Worm (Caenorhabditis elegans) whole organism, L1 larva: ENCODE measurements around the gene rpb-11.

Experiments used
- C04F5.9 ChIP-seq: sonication (generic microtip); optimal IDR thresholded peaks from 2 replicates; lab custom pipeline; 2016; ENCODE audit warnings: missing genetic modification characterization, missing compliant biosample characterization
- C16A3.4 ChIP-seq: fragments of 150-350 bp; optimal IDR thresholded peaks from 2 replicates; lab custom pipeline; 2014; ENCODE audit warnings: missing biosample characterization, missing genetic modification characterization
- C34B4.2 ChIP-seq: sonication (generic microtip); optimal IDR thresholded peaks from 2 replicates; lab custom pipeline; 2017; ENCODE audit warnings: mild to moderate bottlenecking, missing genetic modification characterization, missing compliant biosample characterization
- Y116A8C.19 ChIP-seq: sonication (generic microtip); optimal IDR thresholded peaks from 2 replicates; lab custom pipeline; 2016; ENCODE audit warnings: missing compliant biosample characterization, missing genetic modification characterization, borderline replicate concordance
- aha-1 ChIP-seq: fragments of 150-350 bp; optimal IDR thresholded peaks from 2 replicates; lab custom pipeline; 2014; ENCODE audit warnings: missing biosample characterization, missing genetic modification characterization
- alr-1 ChIP-seq: fragments of 200-800 bp; sonication (Bioruptor generic); optimal IDR thresholded peaks from 2 replicates; lab custom pipeline; 2018; ENCODE audit warnings: borderline replicate concordance, mild to moderate bottlenecking, missing genetic modification characterization, missing compliant biosample characterization
- aly-2 ChIP-seq: fragments of 150-350 bp; optimal IDR thresholded peaks from 2 replicates; lab custom pipeline; 2014; ENCODE audit warnings: missing biosample characterization, missing genetic modification characterization
- ama-1 ChIP-seq: fragments of 150-350 bp; optimal IDR thresholded peaks from 2 replicates; lab custom pipeline; 2014
- ces-1 ChIP-seq: fragments of 150-350 bp; optimal IDR thresholded peaks from 2 replicates; lab custom pipeline; 2014; ENCODE audit warnings: missing biosample characterization, missing genetic modification reagents, missing genetic modification characterization
- dpl-1 ChIP-seq, 3 experiments: fragments of 150-350 bp in 2 of 3; sonication (generic microtip) in 1 of 3; optimal IDR thresholded peaks; 2 replicates each; lab custom pipeline; 2014 to 2017; ENCODE audit warnings: missing biosample characterization in 3 of 3, missing genetic modification characterization in 3 of 3, missing genetic modification reagents in 3 of 3
- dsc-1 ChIP-seq: sonication (generic microtip); optimal IDR thresholded peaks from 2 replicates; lab custom pipeline; 2016; ENCODE audit warnings: mild to moderate bottlenecking, missing genetic modification characterization, missing compliant biosample characterization
- elt-2 ChIP-seq: sonication (generic microtip); optimal IDR thresholded peaks from 2 replicates; lab custom pipeline; 2016; ENCODE audit warnings: missing genetic modification characterization, mild to moderate bottlenecking, inconsistent platforms, missing compliant biosample characterization, missing genetic modification reagents
- elt-3 ChIP-seq, 6 experiments: fragments of 150-350 bp in 1 of 6; sonication (generic microtip); optimal IDR thresholded peaks; 2 replicates each; lab custom pipeline; 2017 to 2018; ENCODE audit warnings: missing biosample characterization in 6 of 6, missing genetic modification characterization in 6 of 6, inconsistent platforms in 1 of 6
- fkh-10 ChIP-seq: sonication (generic microtip); optimal IDR thresholded peaks from 2 replicates; lab custom pipeline; 2017; ENCODE audit warnings: missing biosample characterization, missing genetic modification reagents, missing genetic modification characterization
- fkh-8 ChIP-seq: sonication (generic microtip); optimal IDR thresholded peaks from 2 replicates; lab custom pipeline; 2016; ENCODE audit warnings: mild to moderate bottlenecking, missing genetic modification characterization, missing compliant biosample characterization
- grh-1 ChIP-seq: fragments of 200-800 bp; sonication (Bioruptor generic); IDR thresholded peaks from 2 replicates; pipeline ENCODE4 v1.3.6; 2022; ENCODE audit warnings: missing genetic modification reagents, missing genetic modification characterization, missing compliant biosample characterization
- hlh-17 ChIP-seq: fragments of 200-800 bp; sonication (Bioruptor generic); optimal IDR thresholded peaks from 2 replicates; lab custom pipeline; 2018; ENCODE audit warnings: missing genetic modification characterization, mild to moderate bottlenecking, missing compliant biosample characterization, moderate library complexity, borderline replicate concordance
- hpl-2 ChIP-seq: fragments of 150-350 bp; optimal IDR thresholded peaks from 2 replicates; lab custom pipeline; 2014; ENCODE audit warnings: missing biosample characterization, missing genetic modification reagents, missing genetic modification characterization
- lin-13 ChIP-seq: fragments of 150-350 bp; optimal IDR thresholded peaks from 2 replicates; lab custom pipeline; 2014; ENCODE audit warnings: missing biosample characterization, missing genetic modification reagents, missing genetic modification characterization
- lin-15B ChIP-seq: fragments of 150-350 bp; sonication (generic microtip); optimal IDR thresholded peaks from 3 replicates; lab custom pipeline; 2014; ENCODE audit warnings: missing biosample characterization, missing genetic modification characterization
- lin-35 ChIP-seq, 2 experiments: fragments of 150-350 bp; optimal IDR thresholded peaks; 2 replicates each; lab custom pipeline; 2014; ENCODE audit warnings: missing biosample characterization in 2 of 2, missing genetic modification characterization in 2 of 2, missing genetic modification reagents in 2 of 2
- lin-39 ChIP-seq: fragments of 150-350 bp; optimal IDR thresholded peaks from 2 replicates; lab custom pipeline; 2014; ENCODE audit warnings: missing biosample characterization, missing genetic modification reagents, missing genetic modification characterization
- lir-3 ChIP-seq: sonication (generic microtip); optimal IDR thresholded peaks from 2 replicates; lab custom pipeline; 2016; ENCODE audit warnings: mild to moderate bottlenecking, missing genetic modification characterization, moderate library complexity, missing compliant biosample characterization; ENCODE audit not compliant: poor library complexity
- lsy-2 ChIP-seq, 2 experiments: fragments of 150-350 bp; optimal IDR thresholded peaks; 2 replicates each; lab custom pipeline; 2014; ENCODE audit warnings: missing biosample characterization in 2 of 2, missing genetic modification characterization in 2 of 2
- mab-9 ChIP-seq: fragments of 200-800 bp; sonication (Bioruptor generic); IDR thresholded peaks from 2 replicates; pipeline ENCODE4 v1.3.6; 2022; ENCODE audit warnings: missing genetic modification reagents, missing genetic modification characterization, missing compliant biosample characterization
- nhr-12 ChIP-seq: sonication (generic microtip); optimal IDR thresholded peaks from 2 replicates; lab custom pipeline; 2017; ENCODE audit warnings: missing biosample characterization, missing genetic modification characterization
- nhr-237 ChIP-seq: fragments of 150-350 bp; optimal IDR thresholded peaks from 2 replicates; lab custom pipeline; 2014; ENCODE audit warnings: missing biosample characterization, missing genetic modification characterization
- nhr-28 ChIP-seq: fragments of 150-350 bp; optimal IDR thresholded peaks from 2 replicates; lab custom pipeline; 2014; ENCODE audit warnings: missing biosample characterization, missing genetic modification characterization
- nhr-47 ChIP-seq: sonication (generic microtip); optimal IDR thresholded peaks from 2 replicates; lab custom pipeline; 2016; ENCODE audit warnings: mild to moderate bottlenecking, missing genetic modification characterization, moderate library complexity, missing compliant biosample characterization
- nhr-84 ChIP-seq: sonication (generic microtip); optimal IDR thresholded peaks from 2 replicates; lab custom pipeline; 2017; ENCODE audit warnings: missing biosample characterization, missing genetic modification characterization
- nhr-85 ChIP-seq: sonication (generic microtip); peaks from one replicate; lab custom pipeline; 2016; ENCODE audit warnings: missing genetic modification characterization, inconsistent platforms, missing compliant biosample characterization
- nhr-90 ChIP-seq: sonication (generic microtip); optimal IDR thresholded peaks from 2 replicates; lab custom pipeline; 2016; ENCODE audit warnings: mild to moderate bottlenecking, missing genetic modification characterization, missing compliant biosample characterization; ENCODE audit not compliant: poor library complexity
- pax-3 ChIP-seq: fragments of 200-800 bp; sonication (Bioruptor generic); optimal IDR thresholded peaks from 2 replicates; lab custom pipeline; 2018; ENCODE audit warnings: mild to moderate bottlenecking, missing genetic modification characterization, moderate library complexity, missing compliant biosample characterization
- pqm-1 ChIP-seq: sonication (generic microtip); optimal IDR thresholded peaks from 3 replicates; lab custom pipeline; 2017; ENCODE audit warnings: missing biosample characterization, missing genetic modification characterization
- snpc-4 ChIP-seq: fragments of 150-350 bp; optimal IDR thresholded peaks from 2 replicates; lab custom pipeline; 2014; ENCODE audit warnings: missing biosample characterization, missing genetic modification characterization
- snu-23 ChIP-seq: sonication (generic microtip); optimal IDR thresholded peaks from 2 replicates; lab custom pipeline; 2016; ENCODE audit warnings: missing genetic modification characterization, missing compliant biosample characterization
- sup-37 ChIP-seq: fragments of 200-800 bp; sonication (Bioruptor generic); optimal IDR thresholded peaks from 2 replicates; lab custom pipeline; 2018; ENCODE audit warnings: mild to moderate bottlenecking, missing genetic modification characterization, missing compliant biosample characterization
- swsn-7 ChIP-seq: sonication (generic microtip); optimal IDR thresholded peaks from 2 replicates; lab custom pipeline; 2016; ENCODE audit warnings: missing genetic modification characterization, missing compliant biosample characterization
- tbx-2 ChIP-seq: sonication (generic microtip); optimal IDR thresholded peaks from 2 replicates; lab custom pipeline; 2016; ENCODE audit warnings: missing genetic modification characterization, missing compliant biosample characterization
- tlp-1 ChIP-seq: fragments of 150-350 bp; optimal IDR thresholded peaks from 2 replicates; lab custom pipeline; 2014; ENCODE audit warnings: missing biosample characterization, missing genetic modification characterization
- unc-130 ChIP-seq: fragments of 150-350 bp; optimal IDR thresholded peaks from 2 replicates; lab custom pipeline; 2017; ENCODE audit warnings: missing biosample characterization, missing genetic modification characterization, inconsistent platforms
- unc-62 ChIP-seq: fragments of 150-350 bp; optimal IDR thresholded peaks from 2 replicates; lab custom pipeline; 2014; ENCODE audit warnings: missing biosample characterization, missing genetic modification reagents, missing genetic modification characterization
- unc-86 ChIP-seq: sonication (generic microtip); optimal IDR thresholded peaks from 2 replicates; lab custom pipeline; 2016; ENCODE audit warnings: missing genetic modification characterization, missing compliant biosample characterization
- ztf-4 ChIP-seq: fragments of 150-350 bp; optimal IDR thresholded peaks from 2 replicates; lab custom pipeline; 2014; ENCODE audit warnings: missing biosample characterization, missing genetic modification characterization

The rpb-11 gene

DNA sequence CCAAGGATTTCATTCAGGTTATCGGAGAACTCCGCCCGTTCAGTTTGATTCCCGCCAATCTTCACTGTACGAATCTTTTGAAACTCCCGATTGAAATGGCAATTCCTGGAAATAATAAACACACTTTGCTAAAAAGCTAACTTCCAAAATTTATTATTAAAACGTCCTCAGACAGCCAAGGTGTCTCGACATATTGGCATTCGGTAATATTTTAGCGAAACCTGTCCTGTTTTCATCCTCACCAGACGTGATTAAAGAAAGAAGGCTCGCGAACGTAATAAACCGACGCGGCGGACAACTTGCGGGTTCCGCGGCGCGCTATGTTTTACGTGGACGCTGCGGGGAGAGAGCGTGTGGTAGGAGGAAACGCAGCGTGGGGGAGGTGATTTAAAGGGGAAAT is 41.7 kb upstream of the rpb-11 start (continued):
- TF ChIP-seq hlh-17 = no peak
- peak; percentile 98 for TF ChIP-seq nhr-90 (tag; lab: Kevin White, UChicago)
- TF ChIP-seq nhr-85 (tag; lab: Kevin White, UChicago) = peak; percentile 97
- TF ChIP-seq lin-15B (tag; lab: Kevin White, UChicago) = no peak
- TF ChIP-seq fkh-8 (tag; lab: Kevin White, UChicago) = no peak
- TF ChIP-seq nhr-12 = no peak
- peak; percentile 85 for TF ChIP-seq sup-37
- peak; percentile 92 for TF ChIP-seq swsn-7 (tag; lab: Kevin White, UChicago)
- peak; percentile 57 for TF ChIP-seq C04F5.9 (tag; lab: Kevin White, UChicago)
- TF ChIP-seq grh-1 (GFP tag; lab: Robert Waterston, UW) = peak; percentile 89
- no peak for TF ChIP-seq nhr-237 (tag; lab: Kevin White, UChicago)
- no peak for TF ChIP-seq nhr-84 (tag; lab: Kevin White, UChicago)
- TF ChIP-seq Y116A8C.19 (tag; lab: Kevin White, UChicago) = no peak
- peak; percentile 53 for TF ChIP-seq ztf-4 (tag; lab: Kevin White, UChicago)
- TF ChIP-seq lin-13 (GFP tag; lab: Kevin White, UChicago) = peak; percentile 30
- no peak for TF ChIP-seq unc-62
- peak; percentile 97 for TF ChIP-seq ama-1 (lab: Kevin White, UChicago)
- TF ChIP-seq pqm-1 = no peak
- TF ChIP-seq elt-2 (tag; lab: Kevin White, UChicago) = peak; percentile 94
- no peak for TF ChIP-seq ces-1 (GFP tag; lab: Kevin White, UChicago)
- TF ChIP-seq unc-130 (tag; lab: Kevin White, UChicago) = peak; percentile 23
- TF ChIP-seq dpl-1 (GFP tag; optimal IDR thresholded peaks at IDR 0.05; lab: Kevin White, UChicago) = peak; percentile 28 to 67 (median 50)
- peak; percentile 81 for TF ChIP-seq lin-39 (tag; lab: Kevin White, UChicago)
- peak; percentile 34 for TF ChIP-seq lir-3 (tag; lab: Kevin White, UChicago)
- TF ChIP-seq aly-2 (tag; lab: Kevin White, UChicago) = peak; percentile 82
- no peak for TF ChIP-seq C16A3.4 (tag; lab: Kevin White, UChicago)
- TF ChIP-seq fkh-10 (GFP tag; lab: Kevin White, UChicago) = no peak
- TF ChIP-seq tbx-2 = peak; percentile 80
- peak; percentile 54 for TF ChIP-seq hpl-2
- 0 out of 2 replicates have a peak, but pooled peaks have one; percentile 55 for TF ChIP-seq mab-9 (GFP tag; lab: Robert Waterston, UW)
- no peak for TF ChIP-seq alr-1
- TF ChIP-seq nhr-47 (tag; lab: Kevin White, UChicago) = peak; percentile 93
- TF ChIP-seq nhr-28 (tag; lab: Kevin White, UChicago) = no peak
- peak in 2 of 6 experiments; percentile 67 to 70 for TF ChIP-seq elt-3 (tag; optimal IDR thresholded peaks at IDR 0.05; lab: Kevin White, UChicago)
- TF ChIP-seq tlp-1 (tag; lab: Kevin White, UChicago) = no peak
- peak; percentile 40 to 80 for TF ChIP-seq lin-35 (GFP tag; optimal IDR thresholded peaks at IDR 0.05; lab: Kevin White, UChicago)
- TF ChIP-seq C34B4.2 (tag; lab: Kevin White, UChicago) = peak; percentile 5
- peak; percentile 100 for TF ChIP-seq snpc-4 (tag; lab: Kevin White, UChicago)
- TF ChIP-seq snu-23 = peak; percentile 91
- TF ChIP-seq lsy-2 (tag; optimal IDR thresholded peaks at IDR 0.05; lab: Kevin White, UChicago) = peak; percentile 31 to 80
- TF ChIP-seq pax-3 = peak; percentile 67
- TF ChIP-seq unc-86 = peak; percentile 55
- no peak for TF ChIP-seq aha-1 (tag; lab: Kevin White, UChicago)
- TF ChIP-seq dsc-1 (tag; lab: Kevin White, UChicago) = peak; percentile 84
